Worm (Caenorhabditis elegans) whole organism, L4 larva: ENCODE data around the gene F59B10.4.

ENCODE experiments used
- D1046.2 ChIP-seq: fragments of 200-800 bp; sonication (Bioruptor generic); IDR thresholded peaks from 2 replicates; pipeline ENCODE4 v1.3.6; 2022; ENCODE audit warnings: missing genetic modification characterization, missing compliant biosample characterization
- F10B5.3 ChIP-seq: sonication (generic microtip); optimal IDR thresholded peaks from 2 replicates; lab custom pipeline; 2016; ENCODE audit warnings: mild to moderate bottlenecking, missing genetic modification characterization, missing compliant biosample characterization
- F44E2.7 ChIP-seq: fragments of 200-800 bp; sonication (Bioruptor generic); IDR thresholded peaks from 2 replicates; pipeline ENCODE4 v2.1.2; 2022; ENCODE audit warnings: missing genetic modification characterization, missing compliant biosample characterization
- R02D3.7 ChIP-seq: fragments of 150-350 bp; sonication (generic microtip); optimal IDR thresholded peaks from 3 replicates; lab custom pipeline; 2014; ENCODE audit warnings: missing biosample characterization, missing genetic modification characterization
- Y48G9A.11 ChIP-seq: fragments of 200-800 bp; sonication (Bioruptor generic); IDR thresholded peaks from 2 replicates; pipeline ENCODE4 v1.3.6; 2022; ENCODE audit warnings: missing genetic modification reagents, missing genetic modification characterization, missing compliant biosample characterization
- Y75B8A.6 ChIP-seq: fragments of 200-800 bp; sonication (Bioruptor generic); IDR thresholded peaks from 2 replicates; pipeline ENCODE4 v1.3.6; 2022; ENCODE audit warnings: missing genetic modification reagents, missing genetic modification characterization, missing compliant biosample characterization
- aha-1 ChIP-seq: fragments of 150-350 bp; peaks from one replicate; lab custom pipeline; 2014; ENCODE audit warnings: missing biosample characterization, missing genetic modification characterization
- arid-1 ChIP-seq: fragments of 200-800 bp; sonication (Bioruptor generic); conservative IDR thresholded peaks from 2 replicates; pipeline ENCODE4 v1.3.6; 2022; ENCODE audit warnings: missing genetic modification reagents, missing genetic modification characterization, missing compliant biosample characterization
- ceh-20 ChIP-seq: fragments of 200-800 bp; sonication (Bioruptor generic); IDR thresholded peaks from 2 replicates; pipeline ENCODE4 v1.3.6; 2022; ENCODE audit warnings: missing genetic modification reagents, missing genetic modification characterization, missing compliant biosample characterization
- ceh-32 ChIP-seq: sonication (generic microtip); optimal IDR thresholded peaks from 2 replicates; lab custom pipeline; 2016; ENCODE audit warnings: mild to moderate bottlenecking, missing genetic modification characterization, missing compliant biosample characterization; ENCODE audit not compliant: poor library complexity
- ceh-62 ChIP-seq: sonication (generic microtip); optimal IDR thresholded peaks from 2 replicates; lab custom pipeline; 2017; ENCODE audit warnings: missing biosample characterization, missing genetic modification characterization
- ceh-82 ChIP-seq: sonication (generic microtip); optimal IDR thresholded peaks from 2 replicates; lab custom pipeline; 2017; ENCODE audit warnings: missing biosample characterization, missing genetic modification characterization
- ctbp-1 ChIP-seq: fragments of 200-800 bp; sonication (Bioruptor generic); IDR thresholded peaks from 2 replicates; pipeline ENCODE4 v1.3.6; 2022; ENCODE audit warnings: missing genetic modification reagents, missing genetic modification characterization, missing compliant biosample characterization
- daf-12 ChIP-seq: fragments of 150-350 bp; optimal IDR thresholded peaks from 2 replicates; lab custom pipeline; 2014; ENCODE audit warnings: missing biosample characterization, missing genetic modification reagents, missing genetic modification characterization
- daf-16 ChIP-seq, 3 experiments: sonication (generic microtip); optimal IDR thresholded peaks; 2 replicates each; lab custom pipeline; 2016 to 2017; ENCODE audit warnings: missing genetic modification characterization in 3 of 3, missing genetic modification reagents in 3 of 3, mild to moderate bottlenecking in 2 of 3, missing compliant biosample characterization in 2 of 3, missing biosample characterization in 1 of 3, moderate library complexity in 1 of 3
- dmd-6 ChIP-seq: fragments of 200-800 bp; sonication (Bioruptor generic); IDR thresholded peaks from 2 replicates; pipeline ENCODE4 v1.3.6; 2022; ENCODE audit warnings: missing genetic modification reagents, missing genetic modification characterization, missing compliant biosample characterization
- dpl-1 ChIP-seq: fragments of 150-350 bp; optimal IDR thresholded peaks from 2 replicates; lab custom pipeline; 2014; ENCODE audit warnings: missing biosample characterization, missing genetic modification reagents, missing genetic modification characterization
- dve-1 ChIP-seq: sonication (generic microtip); optimal IDR thresholded peaks from 2 replicates; lab custom pipeline; 2017; ENCODE audit warnings: antibody characterized with exemption, mild to moderate bottlenecking, missing genetic modification characterization, missing compliant biosample characterization; ENCODE audit not compliant: insufficient read depth
- hif-1 ChIP-seq, 2 experiments: sonication (generic microtip); optimal IDR thresholded peaks; 2 replicates each; lab custom pipeline; 2016 to 2017; ENCODE audit warnings: missing compliant biosample characterization in 2 of 2, missing genetic modification characterization in 2 of 2, missing genetic modification reagents in 2 of 2, missing genotype in 2 of 2, mild to moderate bottlenecking in 1 of 2
- hlh-11 ChIP-seq: fragments of 200-800 bp; sonication (Bioruptor generic); optimal IDR thresholded peaks from 2 replicates; lab custom pipeline; 2018; ENCODE audit warnings: mild to moderate bottlenecking, missing genetic modification characterization, missing compliant biosample characterization
- lin-1 ChIP-seq: fragments of 200-800 bp; sonication (Bioruptor generic); IDR thresholded peaks from 2 replicates; pipeline ENCODE4 v1.3.6; 2022; ENCODE audit warnings: missing genetic modification reagents, missing genetic modification characterization, missing compliant biosample characterization
- lin-38 ChIP-seq: fragments of 200-800 bp; sonication (Bioruptor generic); IDR thresholded peaks from 2 replicates; pipeline ENCODE4 v1.3.6; 2022; ENCODE audit warnings: missing genetic modification reagents, missing genetic modification characterization, missing compliant biosample characterization
- lsy-2 ChIP-seq, 2 experiments: fragments of 150-350 bp in 1 of 2; sonication (generic microtip) in 1 of 2; optimal IDR thresholded peaks; 2 replicates each; lab custom pipeline; 2014 to 2017; ENCODE audit warnings: missing biosample characterization in 2 of 2, missing genetic modification characterization in 2 of 2
- madf-9 ChIP-seq: fragments of 200-800 bp; sonication (Bioruptor generic); conservative IDR thresholded peaks from 2 replicates; pipeline ENCODE4 v1.3.6; 2022; ENCODE audit warnings: missing genetic modification reagents, missing genetic modification characterization, missing compliant biosample characterization
- mep-1 ChIP-seq: fragments of 150-350 bp; sonication (generic microtip); optimal IDR thresholded peaks from 3 replicates; lab custom pipeline; 2014; ENCODE audit warnings: missing biosample characterization, missing genetic modification characterization
- mes-2 ChIP-seq: sonication (generic microtip); optimal IDR thresholded peaks from 2 replicates; lab custom pipeline; 2016; ENCODE audit warnings: missing genotype, mild to moderate bottlenecking, missing genetic modification characterization, missing compliant biosample characterization; ENCODE audit not compliant: poor library complexity, severe bottlenecking
- nhr-10 ChIP-seq: fragments of 150-350 bp; optimal IDR thresholded peaks from 2 replicates; lab custom pipeline; 2014; ENCODE audit warnings: missing biosample characterization, missing genetic modification characterization
- nhr-25 ChIP-seq: sonication (generic microtip); optimal IDR thresholded peaks from 2 replicates; lab custom pipeline; 2017; ENCODE audit warnings: missing genetic modification characterization, mild to moderate bottlenecking, missing compliant biosample characterization, antibody characterized with exemption, moderate library complexity, borderline replicate concordance; ENCODE audit not compliant: insufficient read depth
- nhr-28 ChIP-seq: fragments of 150-350 bp; optimal IDR thresholded peaks from 2 replicates; lab custom pipeline; 2014; ENCODE audit warnings: missing biosample characterization, missing genetic modification characterization
- nhr-42 ChIP-seq: fragments of 200-800 bp; sonication (Bioruptor generic); IDR thresholded peaks from 2 replicates; pipeline ENCODE4 v1.3.6; 2022; ENCODE audit warnings: missing genetic modification characterization, missing compliant biosample characterization
- nhr-48 ChIP-seq: sonication (generic microtip); optimal IDR thresholded peaks from 2 replicates; lab custom pipeline; 2016; ENCODE audit warnings: mild to moderate bottlenecking, missing genetic modification characterization, missing compliant biosample characterization
- nhr-76 ChIP-seq: fragments of 150-350 bp; optimal IDR thresholded peaks from 2 replicates; lab custom pipeline; 2014; ENCODE audit warnings: missing biosample characterization, missing genetic modification characterization
- nhr-77 ChIP-seq: fragments of 150-350 bp; optimal IDR thresholded peaks from 2 replicates; lab custom pipeline; 2014; ENCODE audit warnings: missing biosample characterization, missing genetic modification characterization
- pha-4 ChIP-seq, 2 experiments: fragments of 150-350 bp in 1 of 2; fragments of 200-800 bp in 1 of 2; sonication (Bioruptor generic) in 1 of 2; IDR thresholded peaks in 1 of 2; optimal IDR thresholded peaks in 1 of 2; 2 replicates each; pipeline versions ENCODE4 v1.3.6 to Lab custom; 2014 to 2022; ENCODE audit warnings: missing genetic modification characterization in 2 of 2, missing genetic modification reagents in 2 of 2, missing biosample characterization in 1 of 2, missing compliant biosample characterization in 1 of 2
- php-3 ChIP-seq: fragments of 200-800 bp; sonication (Bioruptor generic); IDR thresholded peaks from 2 replicates; pipeline ENCODE4 v1.3.6; 2022; ENCODE audit warnings: missing genetic modification reagents, missing genetic modification characterization, missing compliant biosample characterization
- set-16 ChIP-seq: fragments of 200-800 bp; sonication (Bioruptor generic); IDR thresholded peaks from 2 replicates; pipeline ENCODE4 v1.3.6; 2022; ENCODE audit warnings: missing genetic modification reagents, missing genetic modification characterization, missing compliant biosample characterization
- skn-1 ChIP-seq: fragments of 150-350 bp; optimal IDR thresholded peaks from 2 replicates; lab custom pipeline; 2014; ENCODE audit warnings: missing biosample characterization, missing genetic modification characterization
- snpc-1.2 ChIP-seq: fragments of 200-800 bp; sonication (Bioruptor generic); IDR thresholded peaks from 2 replicates; pipeline ENCODE4 v1.3.6; 2022; ENCODE audit warnings: missing genetic modification reagents, missing genetic modification characterization, missing compliant biosample characterization
- spr-1 ChIP-seq: sonication (generic microtip); optimal IDR thresholded peaks from 2 replicates; lab custom pipeline; 2016; ENCODE audit warnings: mild to moderate bottlenecking, missing genetic modification characterization, missing compliant biosample characterization
- spr-3 ChIP-seq: fragments of 200-800 bp; sonication (Bioruptor generic); optimal IDR thresholded peaks from 2 replicates; lab custom pipeline; 2018; ENCODE audit warnings: mild to moderate bottlenecking, missing genetic modification characterization, missing compliant biosample characterization
- tag-97 ChIP-seq: fragments of 200-800 bp; sonication (Bioruptor generic); IDR thresholded peaks from 2 replicates; pipeline ENCODE4 v1.3.6; 2022; ENCODE audit warnings: missing genetic modification characterization, missing compliant biosample characterization
- tra-1 ChIP-seq: fragments of 200-800 bp; sonication (Bioruptor generic); IDR thresholded peaks from 2 replicates; pipeline ENCODE4 v1.3.6; 2022; ENCODE audit warnings: missing genetic modification reagents, missing genetic modification characterization, missing compliant biosample characterization
- unc-130 ChIP-seq: sonication (generic microtip); optimal IDR thresholded peaks from 2 replicates; lab custom pipeline; 2016; ENCODE audit warnings: missing genetic modification reagents, missing genetic modification characterization, missing compliant biosample characterization
- unc-39 ChIP-seq: sonication (generic microtip); optimal IDR thresholded peaks from 2 replicates; lab custom pipeline; 2017; ENCODE audit warnings: missing biosample characterization, missing genetic modification characterization
- unc-62 ChIP-seq, 3 experiments: fragments of 150-350 bp in 1 of 3; sonication (generic microtip); optimal IDR thresholded peaks in 2 of 3; peaks in 1 of 3; 1 replicate in 1 of 3; 2 replicates in 2 of 3; lab custom pipeline; 2014 to 2017; ENCODE audit warnings: missing biosample characterization in 3 of 3, missing genetic modification characterization in 3 of 3, missing genetic modification reagents in 3 of 3, missing genotype in 1 of 3
- zag-1 ChIP-seq: fragments of 150-350 bp; optimal IDR thresholded peaks from 2 replicates; lab custom pipeline; 2014; ENCODE audit warnings: missing biosample characterization, missing genetic modification characterization
- zip-11 ChIP-seq: fragments of 200-800 bp; sonication (Bioruptor generic); IDR thresholded peaks from 2 replicates; pipeline ENCODE4 v1.3.6; 2022; ENCODE audit warnings: missing genetic modification characterization, missing compliant biosample characterization

F59B10.4 gene

ce11 chrII:10530907-10531306 lies 12.0 kb upstream of the F59B10.4 start:
- no peak for TF ChIP-seq unc-130
- peak; percentile 56 for TF ChIP-seq set-16 (GFP tag; lab: Robert Waterston, UW)
- 0 out of 2 replicates have a peak, but pooled peaks have one; percentile 47 for TF ChIP-seq nhr-42 (GFP tag; lab: Robert Waterston, UW)
- TF ChIP-seq ceh-32: no peak
- TF ChIP-seq ctbp-1: no peak
- no peak for TF ChIP-seq pha-4 (GFP tag; IDR thresholded peaks at IDR 0.05; lab: Robert Waterston, UW)
- no peak for TF ChIP-seq pha-4 (tag; optimal IDR thresholded peaks at IDR 0.05; lab: Kevin White, UChicago)
- 0 out of 2 replicates have a peak, but pooled peaks have one; percentile 39 for TF ChIP-seq D1046.2 (GFP tag; lab: Robert Waterston, UW)
- no peak for TF ChIP-seq hif-1 (tag; optimal IDR thresholded peaks at IDR 0.05; lab: Kevin White, UChicago)
- TF ChIP-seq, all 104 proteins: peak for 3

- TF ChIP-seq daf-16 (GFP tag; optimal IDR thresholded peaks at IDR 0.05; lab: Kevin White, UChicago) (no peak), daf-16 (tag; optimal IDR thresholded peaks at IDR 0.05; lab: Kevin White, UChicago) (no peak), ceh-20 (peak; percentile 32; the same call in 1 of the 2 replicates), lin-38 (no peak), daf-12 (no peak), nhr-76 (tag; lab: Kevin White, UChicago) (no peak), dmd-6 (GFP tag; lab: Robert Waterston, UW) (0 out of 2 replicates have a peak, but pooled peaks have one; percentile 24), nhr-48 (tag; lab: Kevin White, UChicago) (peak; percentile 74), spr-1 (tag; lab: Kevin White, UChicago) (peak; percentile 30), nhr-25 (tag; lab: Kevin White, UChicago) (no peak), mes-2 (tag; lab: Kevin White, UChicago) (no peak), nhr-77 (tag; lab: Kevin White, UChicago) (no peak), unc-39 (tag; lab: Kevin White, UChicago) (no peak), spr-3 (GFP tag; lab: Kevin White, UChicago) (no peak), tra-1 (no peak), dve-1 (peak; percentile 78), zag-1 (tag; lab: Kevin White, UChicago) (no peak), nhr-10 (tag; lab: Kevin White, UChicago) (no peak), nhr-28 (tag; lab: Kevin White, UChicago) (peak; percentile 28), F10B5.3 (tag; lab: Kevin White, UChicago) (no peak), Y48G9A.11 (no peak), lin-1 (GFP tag; lab: Robert Waterston, UW) (no peak), php-3 (GFP tag; lab: Robert Waterston, UW) (no peak), nhr-42 (GFP tag; lab: Robert Waterston, UW) (no peak), F44E2.7 (GFP tag; lab: Robert Waterston, UW) (no peak), zip-11 (GFP tag; lab: Robert Waterston, UW) (no peak), skn-1 (tag; lab: Kevin White, UChicago) (no peak), lsy-2 (tag; optimal IDR thresholded peaks at IDR 0.05; lab: Kevin White, UChicago) (peak in 1 of 2 experiments; percentile 28), ceh-82 (no peak), R02D3.7 (tag; lab: Kevin White, UChicago) (no peak), arid-1 (GFP tag; lab: Robert Waterston, UW) (0 out of 2 replicates have a peak, but pooled peaks have one; percentile 26), dpl-1 (GFP tag; lab: Kevin White, UChicago) (peak; percentile 4), Y75B8A.6 (GFP tag; lab: Robert Waterston, UW) (no peak), snpc-1.2 (GFP tag; lab: Robert Waterston, UW) (no peak), hlh-11 (tag; lab: Kevin White, UChicago) (peak; percentile 78), ceh-62 (no peak), mep-1 (tag; lab: Kevin White, UChicago) (peak; percentile 34), madf-9 (GFP tag; lab: Robert Waterston, UW) (no peak), aha-1 (tag; lab: Kevin White, UChicago) (peak; percentile 69), ceh-32 (no peak), unc-62 (GFP tag; optimal IDR thresholded peaks at IDR 0.05 in 1 of 2; lab: Kevin White, UChicago) (no peak), unc-62 (tag; optimal IDR thresholded peaks at IDR 0.05; lab: Kevin White, UChicago) (no peak), tag-97 (GFP tag; lab: Robert Waterston, UW) (no peak)
Observed at ce11 chrII:10529218-10529751, 10.4 kb upstream of the F59B10.4 start.
